Worm (Caenorhabditis elegans) whole organism, midembryonic: ENCODE measurements around the gene C54C6.5.

ENCODE experiments used
- cog-1 ChIP-seq: sonication (generic microtip); optimal IDR thresholded peaks from 2 replicates; lab custom pipeline; 2016; ENCODE audit warnings: missing genetic modification characterization, missing compliant biosample characterization
- flt-1 ChIP-seq: fragments of 200-800 bp; sonication (Bioruptor generic); IDR thresholded peaks from 2 replicates; pipeline ENCODE4 v1.3.6; 2022; ENCODE audit warnings: missing genetic modification characterization, missing compliant biosample characterization
- klf-2 ChIP-seq: fragments of 200-800 bp; sonication (Bioruptor generic); conservative IDR thresholded peaks from 2 replicates; pipeline ENCODE4 v1.3.6; 2022; ENCODE audit warnings: missing genetic modification reagents, missing genetic modification characterization, missing compliant biosample characterization
- med-1 ChIP-seq: sonication (generic microtip); optimal IDR thresholded peaks from 2 replicates; lab custom pipeline; 2017; ENCODE audit warnings: missing genetic modification characterization, mild to moderate bottlenecking, missing compliant biosample characterization, antibody characterized with exemption, missing genetic modification reagents; ENCODE audit not compliant: insufficient read depth
- ref-1 ChIP-seq: fragments of 200-800 bp; sonication (Bioruptor generic); conservative IDR thresholded peaks from 2 replicates; pipeline ENCODE4 v1.3.6; 2022; ENCODE audit warnings: missing genetic modification reagents, missing genetic modification characterization, missing compliant biosample characterization
- tab-1 ChIP-seq: fragments of 200-800 bp; sonication (Bioruptor generic); IDR thresholded peaks from 2 replicates; pipeline ENCODE4 v1.3.6; 2022; ENCODE audit warnings: missing genetic modification characterization, missing compliant biosample characterization
- ztf-23 ChIP-seq: fragments of 200-800 bp; sonication (Bioruptor generic); IDR thresholded peaks from 2 replicates; pipeline ENCODE4 v1.3.6; 2022; ENCODE audit warnings: missing genetic modification reagents, missing genetic modification characterization, missing compliant biosample characterization
- ztf-29 ChIP-seq: fragments of 200-800 bp; sonication (Bioruptor generic); IDR thresholded peaks from 2 replicates; pipeline ENCODE4 v1.3.6; 2022; ENCODE audit warnings: missing genetic modification reagents, missing genetic modification characterization, missing compliant biosample characterization

- TF ChIP-seq ztf-23 (GFP tag; lab: Robert Waterston, UW) (no peak), klf-2 (no peak), cog-1 (tag; lab: Kevin White, UChicago) (no peak), tab-1 (GFP tag; lab: Robert Waterston, UW) (no peak), ztf-29 (GFP tag; lab: Robert Waterston, UW) (no peak), med-1 (GFP tag; lab: Kevin White, UChicago) (no peak), ref-1 (GFP tag; lab: Robert Waterston, UW) (no peak), flt-1 (no peak)
Measured at ce11 chrIII:3573281-3573680, 23.6 kb upstream of the C54C6.5 start, which contains the start of gene nhr-6.
